Fruit fly (Drosophila melanogaster): Measurements from ENCODE around the gene Tpc1.

The Tpc1 gene

dm6 chr3R:10884031-10884677, 2.2 kb upstream of the Tpc1 start (continued):
- TF ChIP-seq chn (GFP tag; optimal IDR thresholded peaks at IDR 0.05) (no peak), dan (GFP tag; IDR thresholded peaks at IDR 0.05) (no peak), chinmo (GFP tag; IDR thresholded peaks at IDR 0.05; ENCODE audit: partially characterized antibody) (0 out of 4 replicates have a peak, but pooled peaks have one; percentile 54), CG34422 (GFP tag; IDR thresholded peaks at IDR 0.05) (peak; percentile 89), gsb (GFP tag; IDR thresholded peaks at IDR 0.05) (peak; percentile 75), CG7271 (tag; optimal IDR thresholded peaks at IDR 0.05) (no peak), CG2199 (GFP tag; IDR thresholded peaks at IDR 0.05) (no peak), CG7357 (GFP tag; IDR thresholded peaks at IDR 0.05) (peak; percentile 61), ara (GFP tag; IDR thresholded peaks at IDR 0.05) (peak; percentile 59; the same call in 1 of the 2 replicates), kni (GFP tag; optimal IDR thresholded peaks at IDR 0.05) (peak; percentile 26), GATAe (GFP tag; conservative IDR thresholded peaks at IDR 0.05) (peak; percentile 12; the same call in 1 of the 2 replicates), her (GFP tag; optimal IDR thresholded peaks at IDR 0.05) (no peak), vnd (GFP tag; IDR thresholded peaks at IDR 0.05; ENCODE audit: partially characterized antibody) (no peak), Six4 (GFP tag; optimal IDR thresholded peaks at IDR 0.05) (peak; percentile 2), Hr39 (optimal IDR thresholded peaks at IDR 0.05) (no peak), HmgD (GFP tag; optimal IDR thresholded peaks at IDR 0.05) (no peak), Dfd (GFP tag; optimal IDR thresholded peaks at IDR 0.05) (no peak), B-H2 (GFP tag; optimal IDR thresholded peaks at IDR 0.05) (no peak), CG10431 (GFP tag; optimal IDR thresholded peaks at IDR 0.05) (no peak), CG14050 (GFP tag; IDR thresholded peaks at IDR 0.05) (peak; percentile 67), usp (GFP tag; optimal IDR thresholded peaks at IDR 0.05) (no peak), CG9437 (GFP tag; optimal IDR thresholded peaks at IDR 0.05) (peak; percentile 33), CG7839 (tag; optimal IDR thresholded peaks at IDR 0.05) (peak; percentile 88), mld (GFP tag; IDR thresholded peaks at IDR 0.05; ENCODE audit: partially characterized antibody) (no peak), odd (GFP tag; optimal IDR thresholded peaks at IDR 0.05) (peak; percentile 45), ab (GFP tag; optimal IDR thresholded peaks at IDR 0.05) (no peak), tap (tag; optimal IDR thresholded peaks at IDR 0.05) (peak; percentile 76), CG3726 (GFP tag; IDR thresholded peaks at IDR 0.05) (peak; percentile 63; the same call in 1 of the 3 replicates), Bteb2 (GFP tag; optimal IDR thresholded peaks at IDR 0.05) (no peak), CG6254 (GFP tag; optimal IDR thresholded peaks at IDR 0.05) (peak; percentile 44), en (GFP tag; optimal IDR thresholded peaks at IDR 0.05) (no peak), CG13296 (GFP tag; optimal IDR thresholded peaks at IDR 0.05) (peak; percentile 87), CG11696 (GFP tag; IDR thresholded peaks at IDR 0.05) (peak; percentile 70), HLH54F (GFP tag; optimal IDR thresholded peaks at IDR 0.05) (no peak), Dad (GFP tag; optimal IDR thresholded peaks at IDR 0.05) (no peak), insv (GFP tag; optimal IDR thresholded peaks at IDR 0.05) (no peak), Ada2b (GFP tag; IDR thresholded peaks at IDR 0.05) (peak; percentile 75), tx (GFP tag; optimal IDR thresholded peaks at IDR 0.05) (no peak), CG2678 (tag; optimal IDR thresholded peaks at IDR 0.05) (peak; percentile 90), CG13424 (tag; optimal IDR thresholded peaks at IDR 0.05) (peak; percentile 76), nau (GFP tag; optimal IDR thresholded peaks at IDR 0.05) (peak; percentile 20), CG32767 (GFP tag; IDR thresholded peaks at IDR 0.05) (peak; percentile 74), Med (GFP tag) (peak; percentile 88), CG1647 (GFP tag; optimal IDR thresholded peaks at IDR 0.05) (peak; percentile 23), CG13894 (tag; optimal IDR thresholded peaks at IDR 0.05) (peak; percentile 74), hb (GFP tag; IDR thresholded peaks at IDR 0.05; ENCODE audit: partially characterized antibody) (no peak), Atf3 (GFP tag; optimal IDR thresholded peaks at IDR 0.05) (no peak), CG10321 (GFP tag; IDR thresholded peaks at IDR 0.05) (no peak), ase (GFP tag; IDR thresholded peaks at IDR 0.05) (peak; percentile 90), Asciz (GFP tag; optimal IDR thresholded peaks at IDR 0.05) (peak; percentile 82), CG17385 (GFP tag; optimal IDR thresholded peaks at IDR 0.05) (peak; percentile 65)
